Fruit fly (Drosophila melanogaster): ENCODE measurements around the gene Arfrp1.
A peak's percentile ranks its signal among the peaks of the same experiment; 100 is the strongest.

Gene Arfrp1

dm6 chrX:9106212-9106774, 576 bp upstream of the Arfrp1 start, which contains the start of gene Bx42 (continued):
- TF ChIP-seq dpn (GFP tag; optimal IDR thresholded peaks at IDR 0.05), result peak in 1 of 2 experiments; percentile 28
- no peak for TF ChIP-seq CG3407 (GFP tag; optimal IDR thresholded peaks at IDR 0.05)
- no peak for TF ChIP-seq CG10321 (GFP tag; IDR thresholded peaks at IDR 0.05)
- TF ChIP-seq lilli (GFP tag; optimal IDR thresholded peaks at IDR 0.05), result peak; percentile 23
- TF ChIP-seq CG4730 (GFP tag; IDR thresholded peaks at IDR 0.05), result 0 out of 2 replicates have a peak, but pooled peaks have one; percentile 18
- no peak for TF ChIP-seq maf-S (GFP tag; optimal IDR thresholded peaks at IDR 0.05)
- peak; percentile 23 for TF ChIP-seq CG9797 (GFP tag; optimal IDR thresholded peaks at IDR 0.05)
- TF ChIP-seq CG5953 (GFP tag; IDR thresholded peaks at IDR 0.05), result no peak
- peak; percentile 44 for TF ChIP-seq CG13624 (GFP tag; optimal IDR thresholded peaks at IDR 0.05)
- TF ChIP-seq phol (tag; optimal IDR thresholded peaks at IDR 0.05), result peak; percentile 37
- no peak for TF ChIP-seq Trl (optimal IDR thresholded peaks at IDR 0.05)
- peak; percentile 14 for TF ChIP-seq Trl (GFP tag; optimal IDR thresholded peaks at IDR 0.05)
- TF ChIP-seq pho (GFP tag; optimal IDR thresholded peaks at IDR 0.05), result peak; percentile 8
- peak; percentile 52 for TF ChIP-seq CG4617 (GFP tag; optimal IDR thresholded peaks at IDR 0.05; ENCODE audit: borderline replicate concordance)
- peak; percentile 52 for TF ChIP-seq CG32772 (GFP tag; IDR thresholded peaks at IDR 0.05)

DNA sequence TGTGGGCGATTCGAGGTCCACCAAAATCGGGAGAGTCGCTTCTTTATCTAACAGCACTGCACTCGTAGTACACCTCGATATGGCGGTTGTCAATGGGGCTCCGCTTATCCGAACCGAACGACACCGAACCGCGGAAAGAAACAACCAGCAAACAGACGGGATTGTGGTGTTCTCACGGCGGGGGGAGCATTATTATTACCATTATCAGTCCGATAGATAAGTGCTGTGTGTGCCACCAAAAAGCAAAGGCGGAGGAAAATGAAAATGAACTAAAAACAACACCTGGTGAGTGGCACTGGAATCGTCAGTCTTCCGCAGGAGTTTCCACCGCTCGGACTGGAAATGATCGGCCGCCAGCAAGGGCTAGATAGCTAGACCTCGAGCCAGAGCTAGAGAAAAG, 1.5 kb downstream of the Arfrp1 start, which contains the start of gene AP-1gamma:
AP-1gamma (plus strand) TSS at position 305 of the 400 bp plus-strand sequence.
- TF ChIP-seq CG12942 (GFP tag; optimal IDR thresholded peaks at IDR 0.05) (no peak), CG15269 (tag; optimal IDR thresholded peaks at IDR 0.05) (no peak), Dbx (GFP tag; IDR thresholded peaks at IDR 0.05) (0 out of 3 replicates have a peak, but pooled peaks have one; percentile 18), CG7372 (GFP tag; IDR thresholded peaks at IDR 0.05) (no peak), H15 (GFP tag; IDR thresholded peaks at IDR 0.05) (no peak), CG5953 (GFP tag; IDR thresholded peaks at IDR 0.05) (no peak), gfzf (GFP tag; optimal IDR thresholded peaks at IDR 0.05) (no peak), dati (GFP tag; IDR thresholded peaks at IDR 0.05) (no peak), exex (tag; optimal IDR thresholded peaks at IDR 0.05) (peak; percentile 91), ase (GFP tag; IDR thresholded peaks at IDR 0.05) (no peak), B-H1 (GFP tag; IDR thresholded peaks at IDR 0.05) (no peak), chinmo (GFP tag; IDR thresholded peaks at IDR 0.05; ENCODE audit: partially characterized antibody) (0 out of 4 replicates have a peak, but pooled peaks have one; percentile 47), pfk (GFP tag; optimal IDR thresholded peaks at IDR 0.05) (peak; percentile 72), mirr (GFP tag; optimal IDR thresholded peaks at IDR 0.05) (peak; percentile 78), CkIIα-i1 (GFP tag; IDR thresholded peaks at IDR 0.05) (no peak), Deaf1 (tag; optimal IDR thresholded peaks at IDR 0.05) (peak; percentile 82), CG13624 (GFP tag; optimal IDR thresholded peaks at IDR 0.05) (no peak), D19A (tag; optimal IDR thresholded peaks at IDR 0.05) (no peak), HLHmδ (GFP tag; optimal IDR thresholded peaks at IDR 0.05) (no peak), sqz (GFP tag; optimal IDR thresholded peaks at IDR 0.05) (no peak), sr (GFP tag; IDR thresholded peaks at IDR 0.05) (no peak), Fer1 (GFP tag; optimal IDR thresholded peaks at IDR 0.05) (peak; percentile 48), maf-S (GFP tag; optimal IDR thresholded peaks at IDR 0.05) (no peak), NfI (GFP tag; optimal IDR thresholded peaks at IDR 0.05) (no peak), ind (GFP tag; optimal IDR thresholded peaks at IDR 0.05) (no peak), CG17802 (tag; optimal IDR thresholded peaks at IDR 0.05) (no peak), CG10959 (GFP tag; IDR thresholded peaks at IDR 0.05) (no peak), Mrtf (GFP tag; IDR thresholded peaks at IDR 0.05) (no peak), CG13775 (GFP tag; optimal IDR thresholded peaks at IDR 0.05) (no peak), Gug (GFP tag; IDR thresholded peaks at IDR 0.05) (no peak), CG18599 (GFP tag; optimal IDR thresholded peaks at IDR 0.05) (peak; percentile 1), CG17568 (GFP tag; optimal IDR thresholded peaks at IDR 0.05) (no peak), gro (GFP tag; optimal IDR thresholded peaks at IDR 0.05) (no peak), CG10543 (GFP tag; optimal IDR thresholded peaks at IDR 0.05) (peak; percentile 85), GATAe (GFP tag; conservative IDR thresholded peaks at IDR 0.05) (peak; percentile 33; the same call in 1 of the 2 replicates), Med (GFP tag) (peak; percentile 41), Optix (GFP tag; IDR thresholded peaks at IDR 0.05) (no peak), sug (tag; optimal IDR thresholded peaks at IDR 0.05) (peak; percentile 93)

Measured in whole organism, embryonic.